Worm (Caenorhabditis elegans) whole organism, early embryonic: ENCODE measurements around the gene C24A3.2.

ENCODE experiments used
- ama-1 ChIP-seq: fragments of 150-350 bp; optimal IDR thresholded peaks from 2 replicates; lab custom pipeline; 2014
- ets-7 ChIP-seq: sonication (generic microtip); optimal IDR thresholded peaks from 2 replicates; lab custom pipeline; 2016; ENCODE audit warnings: missing genotype, missing genetic modification characterization, missing compliant biosample characterization
- flt-1 ChIP-seq: fragments of 200-800 bp; sonication (Bioruptor generic); IDR thresholded peaks from 2 replicates; pipeline ENCODE4 v1.3.6; 2022; ENCODE audit warnings: missing genetic modification characterization, missing compliant biosample characterization
- hmbx-1 ChIP-seq: sonication (generic microtip); optimal IDR thresholded peaks from 2 replicates; lab custom pipeline; 2016; ENCODE audit warnings: mild to moderate bottlenecking, missing genetic modification characterization, missing compliant biosample characterization

DNA sequence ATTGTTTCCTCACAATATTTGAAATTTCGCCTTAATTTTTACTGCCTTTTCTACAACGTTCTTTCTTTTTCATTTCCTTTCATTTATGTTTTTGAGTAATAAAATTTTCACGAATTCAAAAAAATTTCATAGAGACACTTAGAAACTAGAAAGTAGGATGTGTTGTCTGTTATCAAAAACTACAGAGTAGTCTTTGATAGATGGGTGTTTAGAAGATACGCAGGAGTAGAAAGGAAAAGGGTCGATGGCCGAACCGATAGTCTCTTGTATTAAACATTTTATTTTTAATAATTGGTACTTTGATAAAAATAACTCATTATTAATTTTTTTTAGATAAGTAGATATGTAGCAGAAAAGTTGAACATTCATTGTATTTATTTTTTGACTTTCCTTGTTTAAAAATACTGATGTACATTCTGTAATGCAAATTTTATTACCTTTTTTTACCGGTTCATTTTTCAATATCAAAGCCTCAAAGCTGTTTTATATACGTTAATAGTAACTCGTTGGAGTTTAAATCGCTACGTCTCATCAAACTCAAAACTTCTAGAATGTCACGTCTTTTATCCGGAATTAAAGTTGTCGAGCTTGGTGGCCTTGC is 5.3 kb upstream of the C24A3.2 start, which contains the start of gene C24A3.4:
- TF ChIP-seq ama-1 (lab: Kevin White, UChicago) (no peak), flt-1 (GFP tag; lab: Robert Waterston, UW) (no peak), hmbx-1 (tag; lab: Kevin White, UChicago) (no peak), ets-7 (tag; lab: Kevin White, UChicago) (no peak)
